Fruit fly (Drosophila melanogaster): Measurements from ENCODE around the gene CG9330.

dm6 chr3L:19612172-19612571 is 26.1 kb downstream of the CG9330 start, which contains the start of the genes Lon and PIG-F:
- TF ChIP-seq CG5204 (GFP tag; optimal IDR thresholded peaks at IDR 0.05) (peak; percentile 99), ovo (GFP tag; optimal IDR thresholded peaks at IDR 0.05) (peak; percentile 99), toe (GFP tag; optimal IDR thresholded peaks at IDR 0.05) (peak; percentile 100), CG7045 (GFP tag; optimal IDR thresholded peaks at IDR 0.05) (peak; percentile 99), CG1620 (GFP tag; optimal IDR thresholded peaks at IDR 0.05) (peak; percentile 99), CG7101 (tag; optimal IDR thresholded peaks at IDR 0.05) (peak; percentile 99), kay (GFP tag; ENCODE audit: borderline replicate concordance) (peak; percentile 99), Crg-1 (GFP tag; optimal IDR thresholded peaks at IDR 0.05) (peak; percentile 99), Clk (GFP tag; optimal IDR thresholded peaks at IDR 0.05) (peak; percentile 99), tj (GFP tag; optimal IDR thresholded peaks at IDR 0.05) (peak; percentile 89), CG33017 (tag; optimal IDR thresholded peaks at IDR 0.05) (peak; percentile 98), CG11617 (GFP tag; optimal IDR thresholded peaks at IDR 0.05) (peak; percentile 99), pad (GFP tag; optimal IDR thresholded peaks at IDR 0.05) (peak; percentile 94), bab1 (GFP tag; optimal IDR thresholded peaks at IDR 0.05) (peak; percentile 98)

All from whole organism, adult.